Worm (Caenorhabditis elegans) whole organism, dauer: ENCODE data around the gene nlp-45.

ENCODE experiments used
- unc-62 ChIP-seq: sonication (generic microtip); optimal IDR thresholded peaks from 2 replicates; lab custom pipeline; 2017; ENCODE audit warnings: missing biosample characterization, missing genetic modification reagents, missing genetic modification characterization

nlp-45 gene

ce11 chrX:2338210-2338609 lies at the start of gene nlp-45:
Gene nlp-45, minus strand, starts transcription at chrX:2338310.
- TF ChIP-seq unc-62, result no peak

DNA sequence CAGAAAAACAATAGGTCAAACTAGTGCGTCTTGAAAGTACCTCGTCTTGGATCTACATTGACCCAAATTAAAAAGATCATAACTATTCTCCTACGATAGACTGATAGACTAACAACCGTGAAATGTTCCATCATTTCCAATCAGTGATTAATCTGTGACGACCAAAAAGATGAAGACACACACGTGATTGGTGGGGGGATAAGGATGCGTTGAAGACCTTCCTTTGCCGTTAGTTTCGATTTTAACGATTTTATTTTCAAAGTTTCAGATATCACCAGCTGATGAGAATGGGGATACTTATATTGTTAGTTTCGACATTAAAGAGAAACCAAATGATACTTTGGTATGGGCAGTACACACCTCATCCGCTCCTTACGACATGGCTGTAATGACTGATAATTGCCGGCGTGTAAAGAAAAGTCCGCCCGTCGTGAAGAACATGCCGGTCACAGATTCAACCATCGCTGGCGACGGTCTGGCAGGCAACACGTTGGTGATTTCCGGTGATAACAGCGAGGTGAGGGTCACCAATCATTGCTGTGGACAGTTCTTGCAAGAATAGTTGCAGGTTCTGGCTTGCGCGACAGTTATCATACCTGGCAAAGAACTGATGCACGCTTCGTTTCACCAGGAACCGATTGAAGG lies 48.9 kb upstream of the nlp-45 start:
- no peak for TF ChIP-seq unc-62

DNA sequence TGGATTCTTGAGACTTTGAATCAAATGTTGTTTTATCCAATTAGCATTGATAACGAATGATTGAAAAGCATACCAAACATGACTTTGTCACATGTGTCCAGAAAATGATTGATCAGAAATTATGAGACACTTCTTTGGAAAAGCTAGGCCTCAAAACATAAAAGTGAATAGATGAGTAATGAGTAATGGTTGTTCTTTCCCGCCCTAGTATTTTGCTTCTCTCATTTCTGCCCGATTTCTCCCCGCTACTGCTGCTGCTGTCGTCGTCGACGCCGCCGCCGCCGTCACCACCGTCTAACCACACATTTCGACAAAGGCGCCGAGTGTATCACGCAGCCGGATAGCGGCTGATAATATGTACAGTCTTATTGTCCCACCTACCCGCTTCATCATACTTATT lies 47.3 kb upstream of the nlp-45 start, which contains the start of gene F47G3.1:
Gene F47G3.1 (plus strand): TSS at position 301 of the 400 bp plus-strand sequence.
- TF ChIP-seq unc-62, result no peak

DNA sequence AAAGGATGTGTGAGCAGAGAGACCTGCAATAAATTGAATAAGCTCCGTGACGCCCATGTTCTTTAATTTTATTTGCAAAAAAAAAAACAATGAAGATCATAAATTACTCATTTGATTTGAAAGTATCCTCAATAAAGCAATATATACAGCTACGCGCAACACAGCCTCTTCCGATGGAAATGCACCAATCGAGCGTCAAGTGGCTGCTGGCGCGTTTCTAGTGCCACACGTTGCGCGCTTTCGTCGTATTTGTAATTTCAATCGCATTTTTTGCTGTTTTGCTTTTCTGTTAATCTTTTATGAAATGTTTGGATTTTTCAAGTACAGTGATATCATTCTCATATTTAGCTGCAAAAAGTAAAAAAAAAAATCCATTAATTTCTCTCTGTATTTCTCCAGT lies 44.1 kb upstream of the nlp-45 start:
- no peak for TF ChIP-seq unc-62

DNA sequence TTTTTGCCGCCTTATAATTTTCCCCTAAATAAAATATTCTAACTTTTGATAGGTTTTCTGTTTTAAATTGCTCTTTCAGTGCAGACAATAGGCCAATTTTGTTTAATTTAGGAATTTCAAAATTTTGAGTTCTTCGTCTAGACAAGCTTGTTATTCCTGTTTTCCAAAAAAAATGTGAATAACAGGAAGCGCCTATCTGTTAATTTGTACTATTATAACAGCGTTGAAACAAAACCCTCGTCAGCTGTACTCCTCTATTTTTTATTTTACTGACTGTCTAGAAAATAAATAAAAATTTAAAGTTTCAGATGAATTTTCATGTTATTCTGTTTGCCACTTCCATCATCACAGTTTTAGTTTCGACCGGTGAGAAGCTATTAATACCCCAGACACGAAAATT lies 43.2 kb upstream of the nlp-45 start, which contains the start of gene F47G3.4:
Gene F47G3.4 (plus strand): TSS at position 301 of the 400 bp plus-strand sequence.
- no peak for TF ChIP-seq unc-62

- no peak for TF ChIP-seq unc-62
Measured at ce11 chrX:2380818-2381217, 42.7 kb upstream of the nlp-45 start.

- no peak for TF ChIP-seq unc-62
Measured at ce11 chrX:2375300-2376035, 37.4 kb upstream of the nlp-45 start, which contains the start of gene F47G3.3. Gene F47G3.3, plus strand, starts transcription at chrX:2375985.

DNA sequence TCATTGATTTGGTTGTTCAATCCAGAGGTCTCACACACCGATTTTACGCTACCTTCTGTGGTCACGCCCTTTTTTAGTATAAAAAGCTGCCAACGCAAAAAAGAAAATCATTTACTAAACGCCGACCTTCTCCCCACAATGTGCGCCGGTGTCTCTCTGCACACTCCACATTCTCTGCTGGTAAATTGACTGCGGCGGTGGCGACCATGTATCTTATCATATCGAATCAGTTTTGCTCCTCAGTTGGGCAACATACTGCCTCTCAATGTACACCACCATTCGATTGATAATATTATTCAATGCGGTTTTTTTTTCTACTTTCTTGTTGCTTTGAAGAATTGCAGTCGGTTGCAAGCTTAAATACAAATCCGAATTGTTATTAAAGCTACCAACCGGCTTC lies 34.0 kb upstream of the nlp-45 start:
- no peak for TF ChIP-seq unc-62

- TF ChIP-seq unc-62, result no peak
Measured at ce11 chrX:2370655-2371054, 32.5 kb upstream of the nlp-45 start.

ce11 chrX:2369073-2369472 lies 31.0 kb upstream of the nlp-45 start:
- no peak for TF ChIP-seq unc-62

DNA sequence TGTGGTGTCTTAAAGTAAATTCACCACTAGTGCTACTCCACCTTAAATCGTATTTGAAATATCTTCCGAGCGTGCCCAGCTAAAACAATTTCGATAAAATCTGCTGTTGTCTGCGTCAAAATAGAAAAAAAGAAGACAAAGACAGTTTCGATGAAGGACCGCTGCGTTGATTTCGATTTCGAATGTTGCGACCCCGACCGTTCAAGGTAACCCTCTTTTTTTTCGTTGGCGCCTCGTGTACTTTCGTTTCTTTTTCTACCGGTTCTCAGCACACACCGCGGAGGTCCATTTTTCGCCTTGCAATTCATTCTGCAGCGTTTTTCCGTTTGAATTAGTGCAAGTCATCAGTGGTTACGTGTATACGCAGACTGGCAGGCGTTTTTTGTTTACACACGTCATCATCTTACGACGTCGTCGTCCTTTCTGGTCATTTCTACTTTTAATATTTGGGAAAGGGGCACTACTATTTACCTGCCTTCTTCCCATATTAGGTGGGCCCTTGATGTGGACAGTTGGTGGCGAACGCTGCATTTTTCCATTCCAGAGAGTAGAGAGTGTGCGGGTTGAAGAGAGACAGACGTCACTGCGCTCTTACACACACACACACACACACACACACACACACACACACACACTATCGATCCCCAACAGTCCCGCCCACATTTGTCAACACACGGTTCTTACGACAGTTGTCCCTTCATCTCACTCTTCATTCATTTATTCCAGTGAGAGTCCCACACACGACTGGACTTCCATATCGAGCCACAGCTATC lies 30.1 kb upstream of the nlp-45 start:
- TF ChIP-seq unc-62, result no peak

- TF ChIP-seq unc-62, result no peak
Measured at ce11 chrX:2365890-2366289, 27.8 kb upstream of the nlp-45 start, which contains the start of gene T24D8.6. Gene T24D8.6, minus strand, starts transcription at chrX:2365990.

ce11 chrX:2364703-2365299 lies 26.7 kb upstream of the nlp-45 start:
- no peak for TF ChIP-seq unc-62

DNA sequence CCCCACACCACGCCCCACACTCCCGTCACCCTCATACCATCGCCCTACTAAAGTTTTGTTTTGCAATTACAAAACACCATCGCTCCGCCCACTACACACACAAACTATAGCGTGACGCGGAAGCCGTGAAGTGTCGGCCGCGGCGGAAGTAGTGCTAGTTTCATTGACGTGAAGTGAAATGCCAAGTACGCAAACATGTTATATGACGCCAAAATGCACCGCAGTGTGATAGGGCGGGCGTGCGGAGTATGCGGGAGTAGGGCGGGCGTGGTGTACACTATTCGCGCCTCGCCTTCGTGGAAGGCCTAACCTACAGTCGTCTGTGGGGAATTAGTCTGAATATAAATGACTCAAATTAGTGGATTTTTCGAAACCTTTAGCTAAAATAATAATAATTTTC lies 24.8 kb upstream of the nlp-45 start:
- TF ChIP-seq unc-62, result no peak

ce11 chrX:2359797-2360196 lies 21.7 kb upstream of the nlp-45 start, which contains the start of gene lgc-40:
Gene lgc-40, plus strand, starts transcription at chrX:2360097.
- TF ChIP-seq unc-62, result no peak

DNA sequence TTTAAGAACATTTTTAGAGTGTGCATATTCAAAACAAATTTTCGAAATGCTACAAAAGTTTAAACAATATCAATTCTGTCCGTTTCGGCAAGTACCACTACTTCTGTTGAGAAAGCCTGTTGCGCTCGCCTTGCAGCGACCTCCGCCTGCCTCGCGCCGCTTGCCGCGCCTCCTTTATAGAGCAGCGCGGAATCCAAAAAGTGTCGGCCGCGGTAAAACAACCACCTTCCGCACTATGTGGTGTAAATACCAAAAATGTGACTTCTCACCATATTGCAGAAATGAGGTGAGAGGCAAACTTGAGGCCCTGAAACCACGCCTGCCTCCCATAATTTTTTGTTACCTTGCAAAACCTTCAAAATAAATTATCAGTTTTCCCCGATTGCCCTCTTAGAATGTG lies 14.8 kb upstream of the nlp-45 start:
- no peak for TF ChIP-seq unc-62

DNA sequence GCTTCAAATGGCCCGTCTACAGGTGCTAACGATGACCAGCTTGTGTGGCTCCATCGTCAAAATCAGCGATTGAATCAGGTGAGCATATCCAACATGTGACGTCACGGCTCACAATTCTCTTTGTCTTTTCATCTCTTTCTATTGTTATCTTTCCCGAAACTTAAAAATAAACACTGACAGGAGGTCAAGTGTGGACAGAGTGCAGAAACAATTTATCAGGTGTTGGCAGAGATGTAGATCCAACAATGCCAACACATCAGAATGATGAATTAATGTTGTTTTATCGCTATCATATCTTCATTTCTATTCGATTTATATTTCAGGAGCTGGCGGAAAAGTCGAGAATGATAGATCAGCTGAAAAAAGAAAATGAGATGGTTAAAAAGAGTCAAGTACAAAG lies 9.9 kb upstream of the nlp-45 start:
- TF ChIP-seq unc-62, result no peak
